Worm (Caenorhabditis elegans) whole organism, L4/young adult: ENCODE measurements around the gene F20D12.7.

Source experiments
- W03F9.2 ChIP-seq: fragments of 150-350 bp; optimal IDR thresholded peaks from 2 replicates; lab custom pipeline; 2014; ENCODE audit warnings: missing biosample characterization, missing genetic modification characterization
- dao-5 ChIP-seq: sonication (generic microtip); optimal IDR thresholded peaks from 2 replicates; lab custom pipeline; 2016; ENCODE audit warnings: missing genotype, missing genetic modification characterization, moderate library complexity, missing compliant biosample characterization
- him-1 ChIP-seq: sonication (generic microtip); optimal IDR thresholded peaks from 2 replicates; lab custom pipeline; 2016; ENCODE audit warnings: missing genotype, missing genetic modification reagents, missing genetic modification characterization, missing compliant biosample characterization

Gene F20D12.7

DNA sequence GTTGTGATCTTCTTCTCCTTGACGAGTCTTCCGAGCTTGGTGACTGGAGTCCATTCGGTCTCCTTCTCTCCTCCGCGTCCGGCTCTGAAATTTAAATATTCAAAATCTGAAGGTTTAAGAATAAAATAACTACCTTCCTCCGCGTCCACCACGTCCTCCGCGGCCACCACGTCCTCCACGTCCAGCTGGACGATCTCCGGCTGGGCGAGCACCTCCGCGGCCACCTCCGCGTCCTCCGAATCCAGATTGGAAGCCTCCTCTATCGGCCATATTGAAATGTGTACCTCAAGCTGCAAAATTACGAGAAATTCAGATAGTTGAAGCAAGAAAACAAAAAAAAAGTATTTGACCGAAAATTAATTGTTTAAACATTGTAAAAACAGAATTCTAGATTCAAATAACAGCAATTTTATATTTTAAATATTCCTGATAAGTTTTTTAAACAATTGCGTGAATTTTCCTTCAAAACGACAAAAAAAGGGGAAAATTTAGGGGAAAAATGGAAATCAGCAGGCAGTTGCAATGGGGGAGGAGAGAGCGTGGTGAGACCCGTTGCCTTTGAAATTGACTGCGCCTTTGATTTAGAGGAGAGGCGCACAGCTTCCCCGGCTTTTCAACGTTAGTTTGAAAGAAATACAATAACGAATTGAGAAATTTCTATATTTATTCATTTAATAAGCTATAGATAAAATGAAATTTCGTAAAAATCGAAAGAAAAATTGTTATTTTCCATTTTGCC, 12.5 kb downstream of the F20D12.7 start, which contains the start of gene rps-2:
Gene rps-2, minus strand, starts transcription at position 290 of the 739 bp plus-strand sequence.
- peak; percentile 23 for TF ChIP-seq W03F9.2
- no peak for TF ChIP-seq him-1 (tag; lab: Kevin White, UChicago)

DNA sequence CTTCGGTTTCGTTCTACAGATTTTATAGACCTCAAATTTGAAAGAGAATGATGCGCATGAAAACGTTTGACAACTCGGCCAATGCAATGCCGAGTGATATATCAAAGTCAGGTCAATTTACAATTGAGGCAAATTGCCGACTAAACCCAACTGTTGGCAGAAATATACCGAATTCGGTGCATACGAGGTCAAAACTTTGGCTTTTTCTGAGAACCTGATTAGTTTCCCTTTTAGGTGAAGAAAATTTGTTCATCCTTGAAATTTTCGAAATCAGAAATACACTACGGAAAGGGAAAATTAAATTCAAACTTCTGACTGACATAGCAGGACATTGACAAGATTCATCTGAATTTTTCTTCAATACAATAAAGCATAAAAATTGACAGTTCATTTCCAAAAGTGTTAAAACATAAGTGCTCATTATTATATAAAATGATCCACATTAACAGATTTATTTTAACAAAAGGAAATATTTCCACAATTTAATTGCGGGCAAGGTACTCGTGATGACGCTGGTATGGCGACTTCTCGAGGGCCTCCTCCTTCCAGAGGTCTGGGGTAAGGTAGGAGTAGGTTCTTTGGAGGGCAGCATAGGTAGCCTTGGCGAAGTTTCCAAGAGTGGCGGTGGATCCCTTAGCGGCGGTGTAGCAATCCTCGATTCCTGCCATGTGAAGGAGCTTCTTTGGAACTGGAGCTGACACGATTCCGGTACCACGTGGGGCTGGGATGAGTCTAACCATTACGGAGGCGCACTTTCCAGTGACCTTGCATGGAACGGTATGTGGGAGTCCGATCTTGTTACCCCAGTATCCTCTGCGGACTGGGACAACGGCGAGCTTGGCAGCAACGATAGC, 13.5 kb downstream of the F20D12.7 start:
- no peak for TF ChIP-seq him-1 (tag; lab: Kevin White, UChicago)
- no peak for TF ChIP-seq dao-5 (tag; lab: Kevin White, UChicago)
- no peak for TF ChIP-seq W03F9.2

DNA sequence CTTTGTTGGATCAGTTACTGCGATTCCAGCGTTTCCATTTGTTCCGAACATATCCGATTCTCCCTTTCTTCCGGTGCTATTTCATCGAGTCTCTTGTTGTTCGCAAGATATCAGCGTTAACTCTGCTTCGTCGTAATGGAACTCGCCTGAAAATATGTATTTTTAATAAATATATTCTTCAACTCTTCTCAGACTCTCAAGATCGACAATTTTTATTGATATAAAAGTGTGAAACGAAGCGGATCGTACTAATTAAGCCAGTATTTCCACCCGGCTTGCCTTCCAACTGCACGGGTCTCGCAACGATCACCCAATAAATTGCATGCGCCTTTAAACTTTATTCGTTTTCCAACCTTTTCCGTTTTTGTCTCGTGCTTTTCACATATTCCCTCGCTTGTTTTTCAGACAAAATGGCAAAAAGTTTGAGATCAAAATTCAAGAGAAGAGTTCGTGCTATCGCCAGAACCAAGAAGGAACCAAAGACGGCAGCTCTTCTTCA, 14.7 kb downstream of the F20D12.7 start, which contains the start of the genes xpo-3 and C49H3.3:
Gene xpo-3, minus strand, starts transcription at position 51 of the 499 bp plus-strand sequence.
Gene C49H3.3, plus strand, starts transcription at position 369 of the 499 bp plus-strand sequence.
- TF ChIP-seq W03F9.2 (peak; percentile 79), him-1 (tag; lab: Kevin White, UChicago) (no peak)

DNA sequence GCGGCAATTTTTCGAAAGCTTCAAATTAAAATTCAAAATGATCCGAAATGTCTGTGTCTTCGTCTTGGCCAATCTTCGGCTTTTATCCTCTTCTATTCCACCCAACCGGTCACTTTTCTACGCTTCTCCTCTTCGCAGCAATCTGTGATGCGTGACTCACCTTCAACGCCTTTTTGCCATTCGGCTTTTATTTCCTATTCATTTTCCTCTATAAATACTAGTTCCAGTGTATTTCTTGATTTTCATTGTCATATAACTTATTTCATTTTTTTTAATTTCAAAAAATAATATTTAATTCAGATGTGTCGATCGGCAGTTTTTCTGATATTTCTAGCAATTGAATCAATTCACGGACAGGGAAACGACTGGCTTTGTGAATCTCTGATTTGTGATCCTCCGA, 18.6 kb downstream of the F20D12.7 start, which contains the start of gene C49H3.16:
Gene C49H3.16, plus strand, starts transcription at position 301 of the 400 bp plus-strand sequence.
- TF ChIP-seq dao-5 (tag; lab: Kevin White, UChicago) (no peak), him-1 (tag; lab: Kevin White, UChicago) (no peak), W03F9.2 (no peak)

- TF ChIP-seq W03F9.2: no peak
- no peak for TF ChIP-seq him-1 (tag; lab: Kevin White, UChicago)
- TF ChIP-seq dao-5 (tag; lab: Kevin White, UChicago): no peak
These were observed 20.9 kb downstream of the F20D12.7 start for ce11 chrIV:7917881-7918280.

ce11 chrIV:7916907-7917306, 21.8 kb downstream of the F20D12.7 start:
- TF ChIP-seq W03F9.2 (no peak), dao-5 (tag; lab: Kevin White, UChicago) (no peak), him-1 (tag; lab: Kevin White, UChicago) (no peak)

ce11 chrIV:7914991-7915390, 23.7 kb downstream of the F20D12.7 start, which contains the start of gene C49H3.4:
Gene C49H3.4 (plus strand): TSS chrIV:7915291.
- TF ChIP-seq him-1 (tag; lab: Kevin White, UChicago): no peak
- TF ChIP-seq W03F9.2: no peak
- no peak for TF ChIP-seq dao-5 (tag; lab: Kevin White, UChicago)

DNA sequence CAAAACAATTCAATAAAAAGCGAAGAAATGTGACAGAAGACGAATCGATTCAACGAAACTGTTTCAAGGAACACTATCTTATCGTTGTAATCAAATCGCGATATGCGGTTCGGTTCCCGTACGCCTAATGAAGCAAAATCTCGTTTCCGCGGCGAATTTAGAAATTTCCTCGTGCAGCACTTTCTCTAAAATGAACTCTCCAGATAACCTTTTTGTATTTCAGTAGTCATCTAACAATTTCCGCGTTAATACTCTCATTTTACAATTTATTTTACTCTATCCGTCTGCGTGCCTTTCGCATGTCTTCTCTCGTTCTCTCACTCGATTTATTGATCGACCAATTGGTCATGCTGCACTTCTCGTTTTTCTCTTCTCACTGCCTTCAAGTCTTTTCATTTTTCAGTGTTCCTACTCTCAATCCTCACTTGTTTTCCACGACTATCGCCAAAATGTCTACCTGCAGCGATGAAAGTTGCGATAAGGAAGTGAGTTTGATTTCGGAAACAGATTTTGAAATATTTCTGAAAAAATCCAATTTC, 28.5 kb downstream of the F20D12.7 start, which contains the start of the genes npp-27 and ntl-4:
Gene npp-27, minus strand, starts transcription at position 51 of the 539 bp plus-strand sequence.
Gene ntl-4, plus strand, starts transcription at position 379 of the 539 bp plus-strand sequence.
- TF ChIP-seq W03F9.2 (no peak), dao-5 (tag; lab: Kevin White, UChicago) (no peak), him-1 (tag; lab: Kevin White, UChicago) (no peak)

ce11 chrIV:7909455-7910141, 29.1 kb downstream of the F20D12.7 start:
- TF ChIP-seq him-1 (tag; lab: Kevin White, UChicago): no peak
- no peak for TF ChIP-seq dao-5 (tag; lab: Kevin White, UChicago)
- peak; percentile 33 for TF ChIP-seq W03F9.2

- TF ChIP-seq W03F9.2 (no peak), dao-5 (tag; lab: Kevin White, UChicago) (no peak), him-1 (tag; lab: Kevin White, UChicago) (no peak)
These were observed 32.1 kb downstream of the F20D12.7 start for ce11 chrIV:7906643-7907042.

DNA sequence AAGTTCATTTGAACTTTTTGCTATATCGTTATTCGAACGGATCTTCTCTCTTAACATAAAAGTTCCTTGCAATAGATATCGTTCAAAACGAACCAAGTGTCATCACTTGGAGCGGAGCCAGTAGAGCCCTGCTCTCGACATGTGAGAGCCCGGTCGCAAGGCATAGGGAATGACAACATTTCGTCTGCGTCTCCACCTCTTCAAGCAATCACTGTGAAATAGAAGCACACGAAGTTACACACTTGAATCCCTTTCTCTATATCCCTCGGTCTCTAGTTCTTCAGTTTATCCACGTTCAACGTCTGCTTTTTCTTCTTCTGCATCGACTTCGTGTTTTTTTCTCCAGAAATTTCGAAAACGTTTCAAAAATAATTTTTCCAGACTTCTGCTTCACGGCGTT, 35.4 kb downstream of the F20D12.7 start, which contains the start of gene C49H3.6:
Gene C49H3.6, plus strand, starts transcription at position 380 of the 400 bp plus-strand sequence.
- TF ChIP-seq dao-5 (tag; lab: Kevin White, UChicago): no peak
- TF ChIP-seq W03F9.2: no peak
- TF ChIP-seq him-1 (tag; lab: Kevin White, UChicago): no peak

- TF ChIP-seq W03F9.2 (peak; percentile 84), him-1 (tag; lab: Kevin White, UChicago) (no peak)
These were observed 36.4 kb downstream of the F20D12.7 start, which contains the start of gene arp-11 for ce11 chrIV:7902221-7902904. Gene arp-11 (minus strand): TSS chrIV:7902271.
